Fruit fly (Drosophila melanogaster) whole organism: Measurements from ENCODE around the gene CG7694.

Source experiments
- CG8478 ChIP-seq: fragments of >200 bp; optimal IDR thresholded peaks from 2 replicates; lab custom pipeline; 2018; ENCODE audit warnings: inconsistent platforms
- Dll ChIP-seq: fragments of >200 bp; optimal IDR thresholded peaks from 2 replicates; lab custom pipeline; 2017
- pan ChIP-seq: fragments of >200 bp; optimal IDR thresholded peaks from 2 replicates; lab custom pipeline; 2017
- psq ChIP-seq: fragments of >200 bp; optimal IDR thresholded peaks from 2 replicates; lab custom pipeline; 2017

- TF ChIP-seq Dll, result no peak
- no peak for TF ChIP-seq pan (lab: Kevin White, UChicago)
- TF ChIP-seq CG8478 (lab: Kevin White, UChicago), result no peak
- no peak for TF ChIP-seq psq (lab: Kevin White, UChicago)
These were observed 17.9 kb downstream of the CG7694 start, which contains the start of gene qin for dm6 chr3R:18590754-18591153.
